Worm (Caenorhabditis elegans): ENCODE data around the gene T27F7.12.
A peak's percentile ranks its signal among the peaks of the same experiment; 100 is the strongest.

ce11 chrII:4942397-4942796, 47.5 kb upstream of the T27F7.12 start:
- TF ChIP-seq flt-1 (GFP tag; IDR thresholded peaks at IDR 0.05) (peak; percentile 79), ama-1 (optimal IDR thresholded peaks at IDR 0.05) (peak; percentile 22), pes-1 (GFP tag; IDR thresholded peaks at IDR 0.05) (peak; percentile 90), hmg-4 (GFP tag; optimal IDR thresholded peaks at IDR 0.05) (peak; percentile 95), tbx-11 (GFP tag; IDR thresholded peaks at IDR 0.05) (peak; percentile 74; the same call in 1 of the 2 replicates), hmbx-1 (tag; optimal IDR thresholded peaks at IDR 0.05) (peak; percentile 58)

Measured in whole organism, early embryonic.